Worm (Caenorhabditis elegans): ENCODE results near the gene C06H5.11.

The C06H5.11 gene

ce11 chrV:17857901-17858300, 36.0 kb downstream of the C06H5.11 start (continued):
- TF ChIP-seq nhr-20 (tag; optimal IDR thresholded peaks at IDR 0.05) = peak; percentile 82
- TF ChIP-seq tbx-2 (tag; optimal IDR thresholded peaks at IDR 0.05) = peak; percentile 90
- TF ChIP-seq hlh-4 (tag; optimal IDR thresholded peaks at IDR 0.05) = no peak
- TF ChIP-seq nhr-77 (tag; optimal IDR thresholded peaks at IDR 0.05) = peak; percentile 74
- TF ChIP-seq swsn-7 (tag; optimal IDR thresholded peaks at IDR 0.05) = peak; percentile 91
- TF ChIP-seq efl-1 (optimal IDR thresholded peaks at IDR 0.05) = peak; percentile 82 to 95
- TF ChIP-seq efl-1 (GFP tag; optimal IDR thresholded peaks at IDR 0.05 in 1 of 2) = peak; percentile 60 to 96
- TF ChIP-seq unc-98 (GFP tag; IDR thresholded peaks at IDR 0.05) = no peak
- no peak for TF ChIP-seq unc-62 (GFP tag; optimal IDR thresholded peaks at IDR 0.05)
- peak; percentile 76 for TF ChIP-seq lin-13 (GFP tag; optimal IDR thresholded peaks at IDR 0.05)
- TF ChIP-seq efl-3 (GFP tag; optimal IDR thresholded peaks at IDR 0.05) = no peak
- TF ChIP-seq nhr-11 (tag; optimal IDR thresholded peaks at IDR 0.05) = peak; percentile 34
- TF ChIP-seq nhr-19 (GFP tag; conservative IDR thresholded peaks at IDR 0.05) = peak; percentile 75
- no peak for TF ChIP-seq ceh-90 (tag; optimal IDR thresholded peaks at IDR 0.05)
- peak; percentile 78 for TF ChIP-seq fos-1 (tag; optimal IDR thresholded peaks at IDR 0.05)
- TF ChIP-seq ces-1 (GFP tag; optimal IDR thresholded peaks at IDR 0.05) = peak; percentile 62
- TF ChIP-seq pag-3 (tag; optimal IDR thresholded peaks at IDR 0.05; ENCODE audit: borderline replicate concordance, insufficient read depth) = no peak
- peak; percentile 81 for TF ChIP-seq egl-13 (tag; optimal IDR thresholded peaks at IDR 0.05)
- no peak for TF ChIP-seq unc-30 (tag; optimal IDR thresholded peaks at IDR 0.05)
- peak; percentile 24 for TF ChIP-seq jun-1 (tag; optimal IDR thresholded peaks at IDR 0.05)
- TF ChIP-seq elt-3 (tag; optimal IDR thresholded peaks at IDR 0.05) = peak in 1 of 6 experiments; percentile 55
- TF ChIP-seq C34B4.2 (tag; optimal IDR thresholded peaks at IDR 0.05) = no peak
- peak; percentile 63 for TF ChIP-seq nhr-90 (tag; optimal IDR thresholded peaks at IDR 0.05; ENCODE audit: poor library complexity)
- peak in 1 of 2 experiments; percentile 44 for TF ChIP-seq ztf-11 (tag; optimal IDR thresholded peaks at IDR 0.05)
- peak; percentile 93 for TF ChIP-seq fkh-8 (tag; optimal IDR thresholded peaks at IDR 0.05)
- no peak for TF ChIP-seq tlp-1 (tag; optimal IDR thresholded peaks at IDR 0.05)
- TF ChIP-seq snpc-4 (tag; optimal IDR thresholded peaks at IDR 0.05) = peak; percentile 60
- peak; percentile 93 for TF ChIP-seq snu-23 (GFP tag; optimal IDR thresholded peaks at IDR 0.05)
- no peak for TF ChIP-seq sptf-1 (tag; optimal IDR thresholded peaks at IDR 0.05)
- no peak for TF ChIP-seq nhr-84 (tag; optimal IDR thresholded peaks at IDR 0.05)
- peak; percentile 95 for TF ChIP-seq nhr-71 (tag; optimal IDR thresholded peaks at IDR 0.05)
- TF ChIP-seq mep-1 (tag; optimal IDR thresholded peaks at IDR 0.05) = peak; percentile 84
- TF ChIP-seq nhr-85 (tag) = peak; percentile 77
- TF ChIP-seq zag-1 (tag; optimal IDR thresholded peaks at IDR 0.05) = no peak
- no peak for TF ChIP-seq nhr-76 (tag; optimal IDR thresholded peaks at IDR 0.05)
- TF ChIP-seq elt-2 (tag; optimal IDR thresholded peaks at IDR 0.05) = peak; percentile 31
- peak; percentile 92 for TF ChIP-seq nhr-47 (tag; optimal IDR thresholded peaks at IDR 0.05)
- TF ChIP-seq lin-35 (GFP tag; optimal IDR thresholded peaks at IDR 0.05) = peak; percentile 77 to 81
- TF ChIP-seq dpl-1 (GFP tag; optimal IDR thresholded peaks at IDR 0.05) = peak; percentile 56 to 69 (median 66)
- no peak for TF ChIP-seq C04F5.9 (tag; optimal IDR thresholded peaks at IDR 0.05)
- TF ChIP-seq mab-9 (GFP tag; IDR thresholded peaks at IDR 0.05) = no peak
- peak; percentile 13 for TF ChIP-seq blmp-1 (tag; optimal IDR thresholded peaks at IDR 0.05)
- TF ChIP-seq vab-15 (tag; optimal IDR thresholded peaks at IDR 0.05) = no peak
- TF ChIP-seq lsy-2 (tag; optimal IDR thresholded peaks at IDR 0.05) = peak; percentile 78 to 85
- peak; percentile 59 for TF ChIP-seq pax-3 (tag; optimal IDR thresholded peaks at IDR 0.05)
- TF ChIP-seq hlh-17 (GFP tag; optimal IDR thresholded peaks at IDR 0.05; ENCODE audit: borderline replicate concordance) = no peak
- peak; percentile 37 for TF ChIP-seq ceh-8 (GFP tag; optimal IDR thresholded peaks at IDR 0.05)
- TF ChIP-seq lin-39 (tag; optimal IDR thresholded peaks at IDR 0.05) = no peak
- TF ChIP-seq Y116A8C.19 (tag; optimal IDR thresholded peaks at IDR 0.05; ENCODE audit: borderline replicate concordance) = no peak
- TF ChIP-seq aly-2 (tag; optimal IDR thresholded peaks at IDR 0.05) = no peak
- TF ChIP-seq ets-5 (GFP tag; IDR thresholded peaks at IDR 0.05) = no peak
- TF ChIP-seq ceh-88 (GFP tag; IDR thresholded peaks at IDR 0.05) = 0 out of 2 replicates have a peak, but pooled peaks have one; percentile 17
- TF ChIP-seq isw-1 (GFP tag; IDR thresholded peaks at IDR 0.05) = peak; percentile 61
